Fruit fly (Drosophila melanogaster) whole organism, embryonic: ENCODE data around the gene Sfp93F.

ENCODE experiments used
- Adf1 ChIP-seq: fragments of 200-800 bp; sonication (Bioruptor generic); IDR thresholded peaks from 2 replicates; pipeline ENCODE4 v1.3.6; 2022; ENCODE audit warnings: missing biosample characterization, missing genetic modification characterization
- CG11456 ChIP-seq: fragments of 200-800 bp; sonication (Bioruptor generic); IDR thresholded peaks from 3 replicates; pipeline ENCODE4 v1.3.6; 2022; ENCODE audit warnings: missing biosample characterization, missing genetic modification characterization
- CG13287 ChIP-seq: fragments of 200-800 bp; sonication (Bioruptor generic); IDR thresholded peaks from 2 replicates; pipeline ENCODE4 v1.3.6; 2022; ENCODE audit warnings: missing biosample characterization, missing genetic modification characterization; ENCODE audit not compliant: partially characterized antibody
- CG14050 ChIP-seq: fragments of 200-800 bp; sonication (Bioruptor generic); IDR thresholded peaks from 3 replicates; pipeline ENCODE4 v1.3.6; 2022; ENCODE audit warnings: missing biosample characterization, missing genetic modification characterization
- CG14710 ChIP-seq: fragments of 200-800 bp; sonication (Bioruptor generic); optimal IDR thresholded peaks from 3 replicates; lab custom pipeline; 2019; ENCODE audit warnings: missing biosample characterization, mild to moderate bottlenecking, missing genetic modification characterization, moderate library complexity
- CG1602 ChIP-seq: fragments of 200-800 bp; sonication (Bioruptor generic); optimal IDR thresholded peaks from 3 replicates; lab custom pipeline; 2016; ENCODE audit warnings: missing biosample characterization, missing genetic modification characterization
- CG17802 ChIP-seq: fragments of 200-800 bp; sonication (Bioruptor generic); optimal IDR thresholded peaks from 2 replicates; lab custom pipeline; 2018; ENCODE audit warnings: missing biosample characterization, mild to moderate bottlenecking, missing genetic modification characterization, moderate library complexity
- CG2129 ChIP-seq: fragments of 200-800 bp; sonication (Bioruptor generic); IDR thresholded peaks from 2 replicates; pipeline ENCODE4 v1.3.6; 2022; ENCODE audit warnings: missing biosample characterization, missing genetic modification characterization; ENCODE audit not compliant: partially characterized antibody
- CG2199 ChIP-seq: fragments of 200-800 bp; sonication (Bioruptor generic); IDR thresholded peaks from 3 replicates; pipeline ENCODE4 v1.3.6; 2022; ENCODE audit warnings: missing biosample characterization, missing genetic modification characterization
- CG2678 ChIP-seq: fragments of 200-800 bp; sonication (Bioruptor generic); optimal IDR thresholded peaks from 3 replicates; lab custom pipeline; 2019; ENCODE audit warnings: missing biosample characterization, mild to moderate bottlenecking, missing genetic modification characterization, moderate library complexity
- CG3281 ChIP-seq: fragments of 200-800 bp; sonication (Bioruptor generic); optimal IDR thresholded peaks from 3 replicates; lab custom pipeline; 2017; ENCODE audit warnings: missing biosample characterization, mild to moderate bottlenecking, missing genetic modification characterization
- CG34376 ChIP-seq: fragments of 200-800 bp; sonication (Bioruptor generic); optimal IDR thresholded peaks from 2 replicates; lab custom pipeline; 2018; ENCODE audit warnings: missing biosample characterization, mild to moderate bottlenecking, missing genetic modification characterization
- CG5953 ChIP-seq: fragments of 200-800 bp; sonication (Bioruptor generic); IDR thresholded peaks from 2 replicates; pipeline ENCODE4 v1.3.6; 2022; ENCODE audit warnings: missing biosample characterization, missing genetic modification characterization
- CG6791 ChIP-seq: fragments of 200-800 bp; sonication (Bioruptor generic); IDR thresholded peaks from 3 replicates; pipeline ENCODE4 v1.3.6; 2022; ENCODE audit warnings: missing biosample characterization, missing genetic modification characterization; ENCODE audit not compliant: partially characterized antibody
- CG8089 ChIP-seq: fragments of 200-800 bp; sonication (Bioruptor generic); optimal IDR thresholded peaks from 3 replicates; lab custom pipeline; 2016; ENCODE audit warnings: missing biosample characterization, missing genetic modification characterization
- CG8924 ChIP-seq: fragments of 200-800 bp; optimal IDR thresholded peaks from 3 replicates; lab custom pipeline; 2019; ENCODE audit warnings: missing biosample characterization, mild to moderate bottlenecking, missing genetic modification characterization, moderate library complexity
- CG9437 ChIP-seq: fragments of 200-800 bp; sonication (Bioruptor generic); optimal IDR thresholded peaks from 2 replicates; lab custom pipeline; 2018; ENCODE audit warnings: missing biosample characterization, mild to moderate bottlenecking, missing genetic modification characterization
- CoRest ChIP-seq: fragments of 200-800 bp; sonication (Bioruptor generic); optimal IDR thresholded peaks from 3 replicates; lab custom pipeline; 2018; ENCODE audit warnings: missing biosample characterization, mild to moderate bottlenecking, missing genetic modification characterization, moderate library complexity
- Dek ChIP-seq: fragments of 200-800 bp; sonication (Bioruptor generic); optimal IDR thresholded peaks from 3 replicates; lab custom pipeline; 2019; ENCODE audit warnings: missing biosample characterization, mild to moderate bottlenecking, missing genetic modification characterization, moderate library complexity
- Dfd ChIP-seq, 2 experiments: fragments of >200 bp; optimal IDR thresholded peaks; 2 replicates each; lab custom pipeline; 2017; ENCODE audit warnings: missing biosample characterization in 2 of 2, missing genetic modification characterization in 2 of 2
- Eip74EF ChIP-seq, 2 experiments: fragments of 200-800 bp in 1 of 2; fragments of >200 bp in 1 of 2; sonication (Bioruptor generic) in 1 of 2; optimal IDR thresholded peaks; 2 replicates each; lab custom pipeline; 2017 to 2019; ENCODE audit warnings: missing biosample characterization in 2 of 2, missing genetic modification characterization in 2 of 2, mild to moderate bottlenecking in 1 of 2, moderate library complexity in 1 of 2
- Ets65A ChIP-seq: fragments of 200-800 bp; sonication (Bioruptor generic); peaks from one replicate; lab custom pipeline; 2016; ENCODE audit warnings: missing biosample characterization, missing genetic modification characterization
- GATAe ChIP-seq: fragments of 200-800 bp; sonication (Bioruptor generic); conservative IDR thresholded peaks from 2 replicates; pipeline ENCODE4 v1.3.6; 2022; ENCODE audit warnings: missing biosample characterization, missing genetic modification characterization
- Hey ChIP-seq: fragments of 200-800 bp; sonication (Bioruptor generic); optimal IDR thresholded peaks from 3 replicates; lab custom pipeline; 2018; ENCODE audit warnings: missing biosample characterization, mild to moderate bottlenecking, missing genetic modification characterization
- Hr39 ChIP-seq: fragments of >200 bp; optimal IDR thresholded peaks from 2 replicates; lab custom pipeline; 2017
- MBD-R2 ChIP-seq: fragments of 200-800 bp; sonication (Bioruptor generic); IDR thresholded peaks from 2 replicates; pipeline ENCODE4 v1.3.6; 2022; ENCODE audit warnings: missing biosample characterization, missing genetic modification characterization
- Oli ChIP-seq: fragments of 200-800 bp; sonication (Bioruptor generic); optimal IDR thresholded peaks from 2 replicates; lab custom pipeline; 2018; ENCODE audit warnings: missing biosample characterization, mild to moderate bottlenecking, missing genetic modification characterization, moderate library complexity
- Pdp1 ChIP-seq, 2 experiments: fragments of 200-800 bp; sonication (Bioruptor generic); optimal IDR thresholded peaks; 3 replicates each; lab custom pipeline; 2016; ENCODE audit warnings: missing biosample characterization in 2 of 2, missing genetic modification characterization in 2 of 2, mild to moderate bottlenecking in 1 of 2, moderate library complexity in 1 of 2
- cato ChIP-seq: fragments of 200-800 bp; sonication (Bioruptor generic); optimal IDR thresholded peaks from 2 replicates; lab custom pipeline; 2016; ENCODE audit warnings: missing biosample characterization, missing genetic modification characterization, borderline replicate concordance
- cwo ChIP-seq: fragments of 200-800 bp; sonication (Bioruptor generic); optimal IDR thresholded peaks from 3 replicates; lab custom pipeline; 2017; ENCODE audit warnings: missing biosample characterization, missing genetic modification characterization, mild to moderate bottlenecking, moderate library complexity, missing genetic modification reagents
- exex ChIP-seq: fragments of 200-800 bp; sonication (Bioruptor generic); optimal IDR thresholded peaks from 4 replicates; lab custom pipeline; 2018; ENCODE audit warnings: missing biosample characterization, mild to moderate bottlenecking, missing genetic modification characterization, moderate library complexity
- gce ChIP-seq: fragments of 200-800 bp; sonication (Bioruptor generic); IDR thresholded peaks from 3 replicates; pipeline ENCODE4 v1.3.6; 2022; ENCODE audit warnings: missing biosample characterization, missing genetic modification characterization
- grn ChIP-seq: fragments of 200-800 bp; sonication (Bioruptor generic); optimal IDR thresholded peaks from 3 replicates; lab custom pipeline; 2017; ENCODE audit warnings: missing biosample characterization, missing genetic modification characterization
- gt ChIP-seq: fragments of 200-800 bp; sonication (Bioruptor generic); IDR thresholded peaks from 2 replicates; pipeline ENCODE4 v1.3.6; 2022; ENCODE audit warnings: missing biosample characterization, missing genetic modification characterization
- hkb ChIP-seq, 2 experiments: fragments of 200-800 bp in 1 of 2; fragments of >200 bp in 1 of 2; sonication (Bioruptor generic) in 1 of 2; IDR thresholded peaks in 1 of 2; optimal IDR thresholded peaks in 1 of 2; 2 replicates each; pipeline versions ENCODE4 v1.3.6 to Lab custom; 2017 to 2022; ENCODE audit warnings: missing biosample characterization in 1 of 2, missing genetic modification characterization in 1 of 2
- pb ChIP-seq: fragments of 200-800 bp; sonication (Bioruptor generic); optimal IDR thresholded peaks from 3 replicates; lab custom pipeline; 2016; ENCODE audit warnings: missing biosample characterization, missing genetic modification characterization
- prd ChIP-seq, 3 experiments: fragments of >200 bp in 2 of 3; fragments of 200-800 bp in 1 of 3; sonication (Bioruptor generic) in 1 of 3; optimal IDR thresholded peaks in 2 of 3; IDR thresholded peaks in 1 of 3; 2 replicates in 2 of 3; 3 replicates in 1 of 3; pipeline versions ENCODE4 v1.3.6 to Lab custom; 2017 to 2022; ENCODE audit warnings: missing biosample characterization in 1 of 3, missing genetic modification characterization in 1 of 3
- sd ChIP-seq: fragments of 200-800 bp; sonication (Bioruptor generic); optimal IDR thresholded peaks from 3 replicates; lab custom pipeline; 2018; ENCODE audit warnings: missing biosample characterization, mild to moderate bottlenecking, missing genetic modification characterization, moderate library complexity
- slou ChIP-seq: fragments of 200-800 bp; sonication (Bioruptor generic); optimal IDR thresholded peaks from 3 replicates; lab custom pipeline; 2016; ENCODE audit warnings: missing biosample characterization, missing genetic modification characterization
- sr ChIP-seq: fragments of 200-800 bp; sonication (Bioruptor generic); IDR thresholded peaks from 3 replicates; pipeline ENCODE4 v1.3.6; 2022; ENCODE audit warnings: missing biosample characterization, missing genetic modification characterization
- sug ChIP-seq: fragments of 200-800 bp; optimal IDR thresholded peaks from 2 replicates; lab custom pipeline; 2019; ENCODE audit warnings: missing biosample characterization, mild to moderate bottlenecking, missing genetic modification characterization, moderate library complexity
- tin ChIP-seq: fragments of 200-800 bp; sonication (Bioruptor generic); optimal IDR thresholded peaks from 3 replicates; lab custom pipeline; 2016; ENCODE audit warnings: missing biosample characterization, missing genetic modification characterization
- usp ChIP-seq: fragments of >200 bp; optimal IDR thresholded peaks from 2 replicates; lab custom pipeline; 2017; ENCODE audit warnings: missing biosample characterization, missing genetic modification characterization
- wdn ChIP-seq: fragments of 200-800 bp; sonication (Bioruptor generic); IDR thresholded peaks from 2 replicates; pipeline ENCODE4 v1.3.6; 2022; ENCODE audit warnings: missing biosample characterization, missing genetic modification characterization

Gene Sfp93F

dm6 chr3R:21753974-21754373 lies 17.9 kb upstream of the Sfp93F start, which contains the start of gene CG31198 (continued):
- TF ChIP-seq CG1602 (GFP tag; lab: Kevin White, UChicago) (no peak), grn (GFP tag; lab: Kevin White, UChicago) (peak; percentile 66), CG9437 (GFP tag; lab: Kevin White, UChicago) (no peak), Hey (tag; lab: Kevin White, UChicago) (peak; percentile 86), CG11456 (GFP tag; lab: Robert Waterston, UW) (no peak), sr (GFP tag; lab: Robert Waterston, UW) (no peak), CG34376 (GFP tag; lab: Kevin White, UChicago) (peak; percentile 36), exex (peak; percentile 42), CoRest (no peak)

DNA sequence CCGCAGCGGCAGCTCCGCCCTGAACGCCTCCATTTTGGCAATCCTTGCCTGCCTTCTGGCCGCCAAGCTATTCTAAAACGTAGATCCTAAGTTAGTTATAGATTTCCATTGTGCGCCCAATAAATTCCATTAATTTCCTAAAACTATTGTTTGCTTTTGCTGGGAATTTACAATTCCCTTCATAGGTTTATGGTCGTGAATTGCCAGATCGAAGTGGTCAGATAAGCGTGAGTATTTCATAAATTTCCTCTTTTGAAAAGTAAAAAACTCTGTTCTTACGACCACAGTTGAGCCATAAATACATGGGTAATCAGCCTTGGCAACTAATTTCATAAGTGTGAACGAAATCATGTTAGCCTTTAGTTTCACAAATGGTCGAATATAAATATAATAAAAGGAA lies 17.0 kb upstream of the Sfp93F start:
- TF ChIP-seq CG8924 (tag; lab: Kevin White, UChicago) (no peak), CG34376 (GFP tag; lab: Kevin White, UChicago) (peak; percentile 46), wdn (GFP tag; lab: Robert Waterston, UW) (no peak), exex (peak; percentile 42), hkb (optimal IDR thresholded peaks at IDR 0.05; lab: Kevin White, UChicago) (no peak), hkb (GFP tag; IDR thresholded peaks at IDR 0.05; lab: Robert Waterston, UW) (no peak), Ets65A (peak; percentile 17), sd (tag; lab: Kevin White, UChicago) (peak; percentile 82), usp (GFP tag; lab: Kevin White, UChicago) (no peak), CG6791 (no peak), CG2199 (GFP tag; lab: Robert Waterston, UW) (0 out of 3 replicates have a peak, but pooled peaks have one; percentile 3), slou (GFP tag; lab: Kevin White, UChicago) (no peak), sug (tag; lab: Kevin White, UChicago) (peak; percentile 41)

DNA sequence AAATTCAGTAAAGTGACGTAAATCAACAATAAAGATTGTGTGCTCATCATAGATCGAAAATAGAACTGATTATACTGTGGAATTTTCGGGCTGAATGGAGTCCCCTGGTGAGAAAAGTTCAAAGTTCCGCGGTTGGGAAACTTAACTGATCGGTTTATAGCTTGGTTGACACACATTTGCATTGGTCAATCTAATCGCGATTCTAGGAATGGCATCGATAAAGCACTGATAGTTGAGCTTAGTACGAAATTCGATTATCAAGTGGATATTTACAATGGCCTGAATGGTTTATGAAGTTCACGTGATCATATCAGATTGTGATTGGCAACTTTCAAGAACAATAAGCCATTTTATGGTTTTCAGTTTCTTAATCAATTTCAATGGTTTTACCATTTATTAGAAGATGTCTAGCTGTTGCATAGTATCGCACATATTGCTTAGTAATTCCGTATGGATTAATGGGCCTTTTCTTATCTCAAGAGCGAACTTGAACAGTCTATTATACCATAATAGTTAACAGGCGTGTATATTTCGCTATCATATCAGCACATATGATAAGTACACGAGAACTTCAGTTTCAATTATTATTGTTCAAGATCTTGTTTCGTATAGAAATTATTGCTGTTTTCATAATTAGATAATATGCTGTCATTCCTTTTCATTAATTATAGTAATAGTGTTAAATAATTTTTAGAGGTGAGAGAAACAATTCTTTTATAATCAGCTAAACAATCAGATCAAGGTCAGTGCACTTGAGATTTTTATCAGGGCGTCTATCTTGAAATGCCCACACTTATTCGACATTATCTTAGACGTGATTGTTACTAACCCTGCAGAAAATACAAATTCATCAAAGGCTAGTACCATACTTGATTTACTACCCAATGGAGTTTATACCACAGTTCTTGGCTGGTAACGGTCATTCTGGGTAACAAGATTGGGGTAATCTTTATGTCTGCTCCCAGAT lies 13.1 kb upstream of the Sfp93F start, which contains the start of gene CG31233:
Gene CG31233 (plus strand): TSS at position 900 of the 967 bp plus-strand sequence.
- no peak for TF ChIP-seq CG13287 (GFP tag; lab: Robert Waterston, UW)
- TF ChIP-seq CG3281 (GFP tag; lab: Kevin White, UChicago) = peak; percentile 10
- TF ChIP-seq gce (GFP tag; lab: Robert Waterston, UW) = no peak
- TF ChIP-seq grn (GFP tag; lab: Kevin White, UChicago) = peak; percentile 71
- TF ChIP-seq Pdp1 (GFP tag; optimal IDR thresholded peaks at IDR 0.05; lab: Kevin White, UChicago) = peak in 1 of 2 experiments; percentile 39
- TF ChIP-seq CG14710 (tag; lab: Kevin White, UChicago) = no peak
- no peak for TF ChIP-seq MBD-R2 (GFP tag; lab: Robert Waterston, UW)
- TF ChIP-seq cwo (GFP tag; lab: Kevin White, UChicago) = peak; percentile 76
- no peak for TF ChIP-seq prd (optimal IDR thresholded peaks at IDR 0.05; lab: Kevin White, UChicago)
- no peak for TF ChIP-seq prd (GFP tag; IDR thresholded peaks at IDR 0.05; lab: Robert Waterston, UW)
- no peak for TF ChIP-seq Dek (tag; lab: Kevin White, UChicago)
- TF ChIP-seq Eip74EF (GFP tag; optimal IDR thresholded peaks at IDR 0.05; lab: Kevin White, UChicago) = no peak
- no peak for TF ChIP-seq CG2129 (GFP tag; lab: Robert Waterston, UW)
- TF ChIP-seq pb (GFP tag; lab: Kevin White, UChicago) = no peak
- no peak for TF ChIP-seq CG5953 (GFP tag; lab: Robert Waterston, UW)
- TF ChIP-seq CG34376 (GFP tag; lab: Kevin White, UChicago) = peak; percentile 95
- no peak for TF ChIP-seq Adf1
- TF ChIP-seq Hr39 (lab: Kevin White, UChicago) = no peak
- TF ChIP-seq tin (GFP tag; lab: Kevin White, UChicago) = no peak
- TF ChIP-seq Oli (tag; lab: Kevin White, UChicago) = no peak
- peak; percentile 4 for TF ChIP-seq CG2678 (tag; lab: Kevin White, UChicago)
- peak; percentile 93 for TF ChIP-seq exex
- TF ChIP-seq Dfd (GFP tag; optimal IDR thresholded peaks at IDR 0.05; lab: Kevin White, UChicago) = no peak
- no peak for TF ChIP-seq cato
- no peak for TF ChIP-seq CG17802
- TF ChIP-seq Ets65A = no peak
- peak; percentile 35; the same call in 1 of the 2 replicates for TF ChIP-seq GATAe (GFP tag; lab: Robert Waterston, UW)
- TF ChIP-seq gt = no peak
- TF ChIP-seq CG14050 (GFP tag; lab: Robert Waterston, UW) = no peak
- no peak for TF ChIP-seq CG8089 (GFP tag; lab: Kevin White, UChicago)
